Worm (Caenorhabditis elegans) whole organism, late embryonic: Measurements from ENCODE around the gene C08F1.8.

ENCODE experiments used
- K09A11.1 ChIP-seq: sonication (generic microtip); optimal IDR thresholded peaks from 2 replicates; lab custom pipeline; 2017; ENCODE audit warnings: antibody characterized with exemption, mild to moderate bottlenecking, missing genetic modification characterization, missing compliant biosample characterization; ENCODE audit not compliant: insufficient read depth
- ama-1 ChIP-seq: fragments of 150-350 bp; optimal IDR thresholded peaks from 2 replicates; lab custom pipeline; 2014
- hlh-13 ChIP-seq: fragments of 200-800 bp; sonication (Bioruptor generic); optimal IDR thresholded peaks from 2 replicates; lab custom pipeline; 2018; ENCODE audit warnings: mild to moderate bottlenecking, missing genetic modification characterization, missing compliant biosample characterization
- nhr-11 ChIP-seq: fragments of 150-350 bp; optimal IDR thresholded peaks from 2 replicates; lab custom pipeline; 2014; ENCODE audit warnings: missing biosample characterization, missing genetic modification characterization
- pha-4 ChIP-seq: fragments of 150-350 bp; optimal IDR thresholded peaks from 2 replicates; lab custom pipeline; 2018; ENCODE audit warnings: missing biosample characterization, missing genetic modification reagents, missing genetic modification characterization
- tbx-2 ChIP-seq: sonication (generic microtip); optimal IDR thresholded peaks from 2 replicates; lab custom pipeline; 2016; ENCODE audit warnings: missing genetic modification characterization, missing compliant biosample characterization
- unc-86 ChIP-seq: sonication (generic microtip); optimal IDR thresholded peaks from 2 replicates; lab custom pipeline; 2016; ENCODE audit warnings: missing genetic modification characterization, missing compliant biosample characterization

ce11 chrII:1818300-1818699 lies 10.2 kb upstream of the C08F1.8 start, which contains the start of gene fbxb-10:
- TF ChIP-seq pha-4 (no peak), hlh-13 (GFP tag; lab: Kevin White, UChicago) (no peak), K09A11.1 (no peak), ama-1 (no peak), nhr-11 (tag; lab: Kevin White, UChicago) (no peak), unc-86 (tag; lab: Kevin White, UChicago) (no peak), tbx-2 (tag; lab: Kevin White, UChicago) (no peak)
